Fruit fly (Drosophila melanogaster): ENCODE results near the gene Cpr67B.

The Cpr67B gene

DNA sequence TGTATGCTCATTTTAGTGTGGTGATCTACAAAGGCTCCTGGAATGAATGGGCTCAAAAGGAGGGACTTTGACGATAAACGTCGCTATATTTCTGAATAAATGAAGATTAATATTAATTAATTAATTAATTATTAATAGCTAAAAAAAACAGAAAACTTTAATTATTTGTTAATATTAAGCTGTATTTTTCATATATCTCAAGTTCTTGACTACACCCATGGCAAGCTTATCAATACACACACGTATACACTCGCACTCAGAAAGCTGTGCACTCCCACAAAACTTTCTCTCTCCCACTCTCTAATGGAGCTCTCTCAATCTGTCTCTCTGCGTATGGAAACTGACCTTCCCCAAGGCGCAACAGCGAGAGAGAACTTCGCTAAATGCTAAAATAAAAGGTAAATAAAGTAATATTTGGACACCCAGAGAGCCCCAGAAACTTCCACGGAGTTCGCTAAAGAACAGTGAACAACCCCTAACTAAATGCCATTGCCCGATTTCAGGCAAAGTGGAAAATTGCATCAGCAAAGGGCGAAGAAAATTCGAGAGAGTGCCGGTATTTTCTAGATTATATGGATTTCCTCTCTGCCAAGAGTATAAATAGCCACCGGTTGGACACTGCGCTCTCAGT is 31.1 kb upstream of the Cpr67B start (continued):
- TF ChIP-seq CG4424 (GFP tag; optimal IDR thresholded peaks at IDR 0.05) (peak; percentile 81), YL-1 (GFP tag; optimal IDR thresholded peaks at IDR 0.05) (no peak), Hand (GFP tag; optimal IDR thresholded peaks at IDR 0.05) (peak; percentile 67), Drgx (GFP tag; IDR thresholded peaks at IDR 0.05) (peak; percentile 88), gcm (GFP tag; optimal IDR thresholded peaks at IDR 0.05) (peak; percentile 33), CG7556 (GFP tag; optimal IDR thresholded peaks at IDR 0.05) (peak; percentile 77), hb (GFP tag; IDR thresholded peaks at IDR 0.05; ENCODE audit: partially characterized antibody) (no peak), lov (optimal IDR thresholded peaks at IDR 0.05) (no peak), lov (GFP tag; IDR thresholded peaks at IDR 0.05) (peak; percentile 46; the same call in 1 of the 3 replicates), kni (GFP tag; optimal IDR thresholded peaks at IDR 0.05) (no peak), Pdp1 (GFP tag; optimal IDR thresholded peaks at IDR 0.05) (peak in 1 of 2 experiments; percentile 19), CG12299 (tag; optimal IDR thresholded peaks at IDR 0.05) (peak; percentile 12), Dek (tag; optimal IDR thresholded peaks at IDR 0.05) (peak; percentile 23), disco-r (GFP tag; optimal IDR thresholded peaks at IDR 0.05) (no peak), chif (GFP tag; optimal IDR thresholded peaks at IDR 0.05) (peak in 1 of 2 experiments; percentile 12), CG32772 (GFP tag; IDR thresholded peaks at IDR 0.05) (0 out of 2 replicates have a peak, but pooled peaks have one; percentile 18), ERR (GFP tag; optimal IDR thresholded peaks at IDR 0.05) (no peak), eve (GFP tag; optimal IDR thresholded peaks at IDR 0.05) (no peak), pros (GFP tag; optimal IDR thresholded peaks at IDR 0.05) (no peak), cg (GFP tag; optimal IDR thresholded peaks at IDR 0.05) (peak; percentile 74), pnt (GFP tag; optimal IDR thresholded peaks at IDR 0.05) (no peak), CG12104 (GFP tag; optimal IDR thresholded peaks at IDR 0.05) (no peak), CG1603 (tag; optimal IDR thresholded peaks at IDR 0.05) (no peak), BtbVII (GFP tag; optimal IDR thresholded peaks at IDR 0.05) (peak; percentile 73), insv (GFP tag; optimal IDR thresholded peaks at IDR 0.05) (no peak), sc (optimal IDR thresholded peaks at IDR 0.05) (no peak), sc (GFP tag; optimal IDR thresholded peaks at IDR 0.05) (peak; percentile 55), D19B (GFP tag; optimal IDR thresholded peaks at IDR 0.05) (peak; percentile 29), gce (GFP tag; IDR thresholded peaks at IDR 0.05) (0 out of 3 replicates have a peak, but pooled peaks have one; percentile 62), PHDP (tag; optimal IDR thresholded peaks at IDR 0.05) (peak; percentile 73), lmd (GFP tag; IDR thresholded peaks at IDR 0.05) (peak; percentile 75), CG12659 (GFP tag; optimal IDR thresholded peaks at IDR 0.05) (peak; percentile 74), CG11696 (GFP tag; IDR thresholded peaks at IDR 0.05) (peak; percentile 58), CG11093 (GFP tag; IDR thresholded peaks at IDR 0.05) (peak; percentile 53; the same call in 1 of the 3 replicates), Tbp (GFP tag; optimal IDR thresholded peaks at IDR 0.05) (no peak), CG9817 (tag; optimal IDR thresholded peaks at IDR 0.05) (peak; percentile 39), ro (GFP tag; IDR thresholded peaks at IDR 0.05) (peak; percentile 67; the same call in 1 of the 2 replicates), schlank (tag; optimal IDR thresholded peaks at IDR 0.05) (no peak), CG6791 (GFP tag; IDR thresholded peaks at IDR 0.05; ENCODE audit: partially characterized antibody) (no peak), CG31441 (GFP tag; IDR thresholded peaks at IDR 0.05) (peak; percentile 75), cwo (GFP tag; optimal IDR thresholded peaks at IDR 0.05) (peak; percentile 76), CG15011 (GFP tag; optimal IDR thresholded peaks at IDR 0.05) (peak; percentile 21), Mrtf (GFP tag; IDR thresholded peaks at IDR 0.05) (peak; percentile 18; the same call in 1 of the 3 replicates), CG17829 (tag; optimal IDR thresholded peaks at IDR 0.05) (peak; percentile 67), trem (tag; optimal IDR thresholded peaks at IDR 0.05) (peak; percentile 56), CG17359 (tag; optimal IDR thresholded peaks at IDR 0.05) (peak; percentile 82), bowl (GFP tag; IDR thresholded peaks at IDR 0.05) (peak; percentile 45; the same call in 1 of the 2 replicates), maf-S (GFP tag; optimal IDR thresholded peaks at IDR 0.05) (no peak), CG4328 (GFP tag; optimal IDR thresholded peaks at IDR 0.05) (peak; percentile 61), CG15073 (GFP tag; optimal IDR thresholded peaks at IDR 0.05) (no peak)
